Worm (Caenorhabditis elegans): ENCODE data around the gene srh-166.

The srh-166 gene

ce11 chrV:20479013-20479739 is 46.5 kb downstream of the srh-166 start, which contains the start of the genes calf-1 and rpl-2 (continued):
- no peak for TF ChIP-seq ceh-27 (GFP tag; optimal IDR thresholded peaks at IDR 0.05)
- no peak for TF ChIP-seq fkh-3 (tag; optimal IDR thresholded peaks at IDR 0.05)
- TF ChIP-seq chd-7 (tag; optimal IDR thresholded peaks at IDR 0.05) = no peak
- no peak for TF ChIP-seq snpc-1.1 (tag; optimal IDR thresholded peaks at IDR 0.05; ENCODE audit: insufficient read depth)
- TF ChIP-seq let-607 (tag; optimal IDR thresholded peaks at IDR 0.05) = no peak
- no peak for TF ChIP-seq hrde-1 (tag; optimal IDR thresholded peaks at IDR 0.05; ENCODE audit: borderline replicate concordance)
- TF ChIP-seq B0336.3 (GFP tag; IDR thresholded peaks at IDR 0.05) = no peak
- no peak for TF ChIP-seq zim-3 (tag; optimal IDR thresholded peaks at IDR 0.05)
- TF ChIP-seq lsl-1 (GFP tag; optimal IDR thresholded peaks at IDR 0.05) = peak; percentile 37
- TF ChIP-seq ceh-100 (GFP tag; IDR thresholded peaks at IDR 0.05) = no peak
- no peak for TF ChIP-seq let-526 (GFP tag; IDR thresholded peaks at IDR 0.05)
- TF ChIP-seq nhr-179 (tag; optimal IDR thresholded peaks at IDR 0.05) = no peak
- TF ChIP-seq hsf-1 (GFP tag; IDR thresholded peaks at IDR 0.05) = no peak
- no peak for TF ChIP-seq xnd-1 (tag; optimal IDR thresholded peaks at IDR 0.05)
- no peak for TF ChIP-seq repo-1 (tag; optimal IDR thresholded peaks at IDR 0.05)
- no peak for TF ChIP-seq bed-1 (GFP tag; IDR thresholded peaks at IDR 0.05)
- TF ChIP-seq ceh-79 (tag; optimal IDR thresholded peaks at IDR 0.05) = no peak
- no peak for TF ChIP-seq ccch-3 (GFP tag; optimal IDR thresholded peaks at IDR 0.05)
- TF ChIP-seq nhr-120 (GFP tag; IDR thresholded peaks at IDR 0.05) = no peak
- TF ChIP-seq attf-3 (GFP tag; conservative IDR thresholded peaks at IDR 0.05) = no peak
- TF ChIP-seq pbrm-1 (GFP tag; IDR thresholded peaks at IDR 0.05) = no peak
- TF ChIP-seq Y56A3A.18 (GFP tag; IDR thresholded peaks at IDR 0.05) = no peak
- TF ChIP-seq sdz-38 (tag; optimal IDR thresholded peaks at IDR 0.05) = no peak
- no peak for TF ChIP-seq ceh-58 (GFP tag; IDR thresholded peaks at IDR 0.05)
- no peak for TF ChIP-seq dpff-1 (tag; optimal IDR thresholded peaks at IDR 0.05)
- no peak for TF ChIP-seq nfya-1 (tag; optimal IDR thresholded peaks at IDR 0.05; ENCODE audit: borderline replicate concordance, insufficient read depth)
- no peak for TF ChIP-seq ZK185.1 (tag; optimal IDR thresholded peaks at IDR 0.05; ENCODE audit: poor library complexity, severe bottlenecking)
- TF ChIP-seq mes-4 (tag; optimal IDR thresholded peaks at IDR 0.05) = no peak
- no peak for TF ChIP-seq ztf-28 (GFP tag; IDR thresholded peaks at IDR 0.05)
- TF ChIP-seq attf-6 (GFP tag; IDR thresholded peaks at IDR 0.05) = no peak
- no peak for TF ChIP-seq nhr-27 (tag; optimal IDR thresholded peaks at IDR 0.05)
- no peak for TF ChIP-seq hmg-1.2 (GFP tag; IDR thresholded peaks at IDR 0.05)
- no peak for TF ChIP-seq K12H6.12 (tag; optimal IDR thresholded peaks at IDR 0.05)
- no peak for TF ChIP-seq F10E7.11 (tag; optimal IDR thresholded peaks at IDR 0.05)
- no peak for TF ChIP-seq B0035.1 (tag; optimal IDR thresholded peaks at IDR 0.05)
- peak; percentile 7 for TF ChIP-seq madf-10 (tag; optimal IDR thresholded peaks at IDR 0.05)
- no peak for TF ChIP-seq hlh-26 (GFP tag; conservative IDR thresholded peaks at IDR 0.05)
- TF ChIP-seq efl-1 (GFP tag; optimal IDR thresholded peaks at IDR 0.05) = peak; percentile 21
- no peak for TF ChIP-seq dpl-1 (GFP tag; optimal IDR thresholded peaks at IDR 0.05)
- TF ChIP-seq gei-17 (GFP tag; optimal IDR thresholded peaks at IDR 0.05) = no peak
- TF ChIP-seq Y53F4B.3 (GFP tag; IDR thresholded peaks at IDR 0.05) = no peak
- no peak for TF ChIP-seq somi-1 (GFP tag; optimal IDR thresholded peaks at IDR 0.05)
- TF ChIP-seq tbx-9 (tag; optimal IDR thresholded peaks at IDR 0.05; ENCODE audit: borderline replicate concordance) = no peak
- no peak for TF ChIP-seq F49E8.2 (tag; optimal IDR thresholded peaks at IDR 0.05; ENCODE audit: insufficient read depth)
- no peak for TF ChIP-seq ceh-40 (GFP tag; IDR thresholded peaks at IDR 0.05)
- no peak for TF ChIP-seq hmg-20 (GFP tag; IDR thresholded peaks at IDR 0.05)
- no peak for TF ChIP-seq C06A6.2 (GFP tag; conservative IDR thresholded peaks at IDR 0.05)
- no peak for TF ChIP-seq nfyb-1 (GFP tag; IDR thresholded peaks at IDR 0.05)
